Worm (Caenorhabditis elegans): Measurements from ENCODE around the gene ech-1.1.

ce11 chrV:15398728-15399127 lies 37.4 kb upstream of the ech-1.1 start, which contains the start of gene fbxa-199:
- no peak for TF ChIP-seq mdl-1 (tag; optimal IDR thresholded peaks at IDR 0.05)
- no peak for TF ChIP-seq lin-15B (tag; optimal IDR thresholded peaks at IDR 0.05)
- TF ChIP-seq nfya-1 (tag; optimal IDR thresholded peaks at IDR 0.05; ENCODE audit: insufficient read depth) = no peak
- no peak for TF ChIP-seq hmg-11 (tag; optimal IDR thresholded peaks at IDR 0.05)
- no peak for TF ChIP-seq unc-62 (GFP tag; optimal IDR thresholded peaks at IDR 0.05)
- TF ChIP-seq fkh-2 (tag; optimal IDR thresholded peaks at IDR 0.05) = no peak
- TF ChIP-seq unc-39 (tag; optimal IDR thresholded peaks at IDR 0.05) = no peak
- TF ChIP-seq ama-1 (optimal IDR thresholded peaks at IDR 0.05) = no peak

Data from whole organism, L3 larva.